Worm (Caenorhabditis elegans) whole organism, mixed stage, embryonic: Measurements from ENCODE around the gene lrch-1.

Experiments
- elt-3 ChIP-seq: fragments of 150-350 bp; optimal IDR thresholded peaks from 2 replicates; lab custom pipeline; 2014; ENCODE audit warnings: missing biosample characterization, missing genetic modification characterization
- nhr-2 ChIP-seq: fragments of 150-350 bp; optimal IDR thresholded peaks from 2 replicates; lab custom pipeline; 2014; ENCODE audit warnings: missing biosample characterization, missing genetic modification characterization

ce11 chrX:6232998-6233626, 16.7 kb upstream of the lrch-1 start, which contains the start of gene C14F11.4:
- no peak for TF ChIP-seq nhr-2
- no peak for TF ChIP-seq elt-3 (tag; lab: Kevin White, UChicago)
